Worm (Caenorhabditis elegans) whole organism, early embryonic: Measurements from ENCODE around the gene F22F4.5.

Experiments used
- ama-1 ChIP-seq: fragments of 150-350 bp; optimal IDR thresholded peaks from 2 replicates; lab custom pipeline; 2014
- ceh-13 ChIP-seq: fragments of 200-800 bp; sonication (Bioruptor generic); optimal IDR thresholded peaks from 2 replicates; lab custom pipeline; 2018; ENCODE audit warnings: mild to moderate bottlenecking, missing genetic modification characterization, missing compliant biosample characterization
- ceh-36 ChIP-seq: sonication (generic microtip); optimal IDR thresholded peaks from 2 replicates; lab custom pipeline; 2016; ENCODE audit warnings: missing genetic modification characterization, inconsistent platforms, missing compliant biosample characterization
- flt-1 ChIP-seq: fragments of 200-800 bp; sonication (Bioruptor generic); IDR thresholded peaks from 2 replicates; pipeline ENCODE4 v1.3.6; 2022; ENCODE audit warnings: missing genetic modification characterization, missing compliant biosample characterization
- scrt-1 ChIP-seq: fragments of 200-800 bp; sonication (Bioruptor generic); IDR thresholded peaks from 2 replicates; pipeline ENCODE4 v1.3.6; 2022; ENCODE audit warnings: missing genetic modification characterization, missing compliant biosample characterization
- tbx-11 ChIP-seq: fragments of 200-800 bp; sonication (Bioruptor generic); IDR thresholded peaks from 2 replicates; pipeline ENCODE4 v1.3.6; 2022; ENCODE audit warnings: missing genetic modification characterization, missing compliant biosample characterization
- tra-4 ChIP-seq: sonication (generic microtip); optimal IDR thresholded peaks from 2 replicates; lab custom pipeline; 2017; ENCODE audit warnings: missing genetic modification characterization, missing compliant biosample characterization

- TF ChIP-seq ceh-13 (GFP tag; lab: Kevin White, UChicago) (no peak), ceh-36 (tag; lab: Kevin White, UChicago) (no peak), tbx-11 (GFP tag; lab: Robert Waterston, UW) (no peak), tra-4 (tag; lab: Kevin White, UChicago) (no peak), ama-1 (lab: Kevin White, UChicago) (no peak), scrt-1 (no peak), flt-1 (GFP tag; lab: Robert Waterston, UW) (no peak)
Observed at ce11 chrX:6002479-6002878, 9.8 kb upstream of the F22F4.5 start.
